Worm (Caenorhabditis elegans) whole organism, early embryonic: Measurements from ENCODE around the gene Y57A10C.1.

Experiments used
- B0310.2 ChIP-seq: sonication (generic microtip); optimal IDR thresholded peaks from 2 replicates; lab custom pipeline; 2016; ENCODE audit warnings: mild to moderate bottlenecking, missing genetic modification characterization, missing compliant biosample characterization
- F13C5.2 ChIP-seq: sonication (generic microtip); optimal IDR thresholded peaks from 2 replicates; lab custom pipeline; 2017; ENCODE audit warnings: mild to moderate bottlenecking, missing genetic modification characterization, inconsistent platforms, missing compliant biosample characterization
- aly-1 ChIP-seq: sonication (generic microtip); optimal IDR thresholded peaks from 2 replicates; lab custom pipeline; 2016; ENCODE audit warnings: missing genetic modification characterization, missing compliant biosample characterization
- ama-1 ChIP-seq: fragments of 150-350 bp; optimal IDR thresholded peaks from 2 replicates; lab custom pipeline; 2014
- ceh-13 ChIP-seq: fragments of 200-800 bp; sonication (Bioruptor generic); optimal IDR thresholded peaks from 2 replicates; lab custom pipeline; 2018; ENCODE audit warnings: mild to moderate bottlenecking, missing genetic modification characterization, missing compliant biosample characterization
- ceh-36 ChIP-seq: sonication (generic microtip); optimal IDR thresholded peaks from 2 replicates; lab custom pipeline; 2016; ENCODE audit warnings: missing genetic modification characterization, inconsistent platforms, missing compliant biosample characterization
- ets-7 ChIP-seq: sonication (generic microtip); optimal IDR thresholded peaks from 2 replicates; lab custom pipeline; 2016; ENCODE audit warnings: missing genotype, missing genetic modification characterization, missing compliant biosample characterization
- flt-1 ChIP-seq: fragments of 200-800 bp; sonication (Bioruptor generic); IDR thresholded peaks from 2 replicates; pipeline ENCODE4 v1.3.6; 2022; ENCODE audit warnings: missing genetic modification characterization, missing compliant biosample characterization
- hmbx-1 ChIP-seq: sonication (generic microtip); optimal IDR thresholded peaks from 2 replicates; lab custom pipeline; 2016; ENCODE audit warnings: mild to moderate bottlenecking, missing genetic modification characterization, missing compliant biosample characterization
- hmg-4 ChIP-seq: fragments of 200-800 bp; sonication (Bioruptor generic); optimal IDR thresholded peaks from 2 replicates; lab custom pipeline; 2018; ENCODE audit warnings: mild to moderate bottlenecking, missing genetic modification characterization, missing compliant biosample characterization
- hnd-1 ChIP-seq: sonication (generic microtip); optimal IDR thresholded peaks from 2 replicates; lab custom pipeline; 2016; ENCODE audit warnings: missing genetic modification characterization, missing compliant biosample characterization
- pes-1 ChIP-seq: fragments of 200-800 bp; sonication (Bioruptor generic); IDR thresholded peaks from 2 replicates; pipeline ENCODE4 v1.3.6; 2022; ENCODE audit warnings: missing genetic modification reagents, missing genetic modification characterization, missing compliant biosample characterization
- scrt-1 ChIP-seq: fragments of 200-800 bp; sonication (Bioruptor generic); IDR thresholded peaks from 2 replicates; pipeline ENCODE4 v1.3.6; 2022; ENCODE audit warnings: missing genetic modification characterization, missing compliant biosample characterization
- sea-1 ChIP-seq: fragments of 200-800 bp; sonication (Bioruptor generic); conservative IDR thresholded peaks from 2 replicates; pipeline ENCODE4 v1.3.6; 2022; ENCODE audit warnings: missing genetic modification characterization, missing compliant biosample characterization
- tbx-11 ChIP-seq: fragments of 200-800 bp; sonication (Bioruptor generic); IDR thresholded peaks from 2 replicates; pipeline ENCODE4 v1.3.6; 2022; ENCODE audit warnings: missing genetic modification characterization, missing compliant biosample characterization
- tbx-37 ChIP-seq: fragments of 200-800 bp; sonication (Bioruptor generic); conservative IDR thresholded peaks from 2 replicates; pipeline ENCODE4 v1.3.6; 2022; ENCODE audit warnings: missing genetic modification reagents, missing genetic modification characterization, missing compliant biosample characterization
- tra-4 ChIP-seq: sonication (generic microtip); optimal IDR thresholded peaks from 2 replicates; lab custom pipeline; 2017; ENCODE audit warnings: missing genetic modification characterization, missing compliant biosample characterization

The Y57A10C.1 gene

ce11 chrII:12432356-12432755 lies 20.0 kb upstream of the Y57A10C.1 start, which contains the start of gene dct-12:
TSS of gene dct-12 (minus strand) at chrII:12432456.
- no peak for TF ChIP-seq ama-1 (lab: Kevin White, UChicago)
- no peak for TF ChIP-seq tra-4 (tag; lab: Kevin White, UChicago)
- TF ChIP-seq tbx-37 (GFP tag; lab: Robert Waterston, UW) = no peak
- no peak for TF ChIP-seq ceh-13 (GFP tag; lab: Kevin White, UChicago)
- no peak for TF ChIP-seq flt-1 (GFP tag; lab: Robert Waterston, UW)
- no peak for TF ChIP-seq hmg-4 (GFP tag; lab: Kevin White, UChicago)
- no peak for TF ChIP-seq scrt-1 (GFP tag; lab: Robert Waterston, UW)
- no peak for TF ChIP-seq hnd-1 (tag; lab: Kevin White, UChicago)
- TF ChIP-seq tbx-11 (GFP tag; lab: Robert Waterston, UW) = no peak
- no peak for TF ChIP-seq B0310.2 (tag; lab: Kevin White, UChicago)

DNA sequence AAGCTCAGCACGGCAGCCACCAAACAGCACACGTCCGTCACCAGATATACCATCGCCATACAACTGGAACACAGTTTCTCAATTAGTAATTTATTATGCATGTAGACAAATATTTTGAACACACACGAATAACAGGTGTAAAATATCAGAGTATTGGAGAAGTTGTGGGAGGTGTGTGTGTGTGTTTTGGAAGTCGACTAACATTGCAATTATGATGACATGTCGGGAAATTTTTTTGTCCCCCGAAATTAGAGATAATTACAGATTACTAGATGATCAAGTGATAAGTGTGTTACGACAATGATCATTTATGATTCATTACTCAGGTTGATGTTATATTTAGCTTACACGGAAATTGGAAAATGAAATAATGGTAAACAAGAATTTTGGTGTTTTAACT lies 17.4 kb upstream of the Y57A10C.1 start, which contains the start of gene Y57A10C.8:
Gene Y57A10C.8, minus strand, starts transcription at position 101 of the 400 bp plus-strand sequence.
- TF ChIP-seq hnd-1 (tag; lab: Kevin White, UChicago) = no peak
- no peak for TF ChIP-seq tra-4 (tag; lab: Kevin White, UChicago)
- no peak for TF ChIP-seq ets-7
- no peak for TF ChIP-seq tbx-37 (GFP tag; lab: Robert Waterston, UW)
- TF ChIP-seq aly-1 (tag; lab: Kevin White, UChicago) = no peak
- no peak for TF ChIP-seq tbx-11 (GFP tag; lab: Robert Waterston, UW)
- no peak for TF ChIP-seq hmg-4 (GFP tag; lab: Kevin White, UChicago)
- TF ChIP-seq hmbx-1 (tag; lab: Kevin White, UChicago) = no peak
- no peak for TF ChIP-seq B0310.2 (tag; lab: Kevin White, UChicago)
- TF ChIP-seq pes-1 = no peak
- no peak for TF ChIP-seq ama-1 (lab: Kevin White, UChicago)

DNA sequence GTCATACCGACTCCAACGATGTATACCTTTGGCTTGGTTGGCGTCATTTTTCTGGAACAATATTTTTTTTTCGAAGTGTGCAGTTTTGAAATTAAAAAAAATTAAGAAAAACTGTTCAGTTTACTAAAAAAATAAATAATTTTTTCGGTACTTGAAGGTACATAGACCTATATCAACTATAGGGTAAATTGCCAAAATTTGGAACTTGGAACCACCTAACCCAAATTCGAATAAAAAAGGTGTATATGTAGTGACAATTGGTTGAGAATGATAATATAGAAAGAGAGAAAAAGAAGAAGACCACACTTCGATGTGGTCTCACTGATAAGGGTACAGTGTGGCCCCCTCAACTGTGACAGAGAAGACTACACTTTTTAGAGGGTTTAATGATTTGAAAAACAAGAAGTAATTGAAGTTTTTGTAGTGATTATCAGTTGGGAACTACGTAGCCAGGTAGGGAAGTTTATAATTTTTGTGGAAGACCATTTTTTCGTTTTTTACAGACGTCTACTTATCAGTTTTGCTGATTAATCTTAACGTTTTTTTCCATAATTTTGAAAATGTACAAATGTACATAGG lies 13.4 kb upstream of the Y57A10C.1 start, which contains the start of gene daf-22:
Gene daf-22, minus strand, starts transcription at position 51 of the 579 bp plus-strand sequence.
- no peak for TF ChIP-seq hnd-1 (tag; lab: Kevin White, UChicago)
- no peak for TF ChIP-seq hmbx-1 (tag; lab: Kevin White, UChicago)
- no peak for TF ChIP-seq ceh-36 (tag; lab: Kevin White, UChicago)
- no peak for TF ChIP-seq flt-1 (GFP tag; lab: Robert Waterston, UW)
- no peak for TF ChIP-seq tbx-37 (GFP tag; lab: Robert Waterston, UW)
- no peak for TF ChIP-seq F13C5.2 (tag; lab: Kevin White, UChicago)
- no peak for TF ChIP-seq sea-1 (GFP tag; lab: Robert Waterston, UW)

DNA sequence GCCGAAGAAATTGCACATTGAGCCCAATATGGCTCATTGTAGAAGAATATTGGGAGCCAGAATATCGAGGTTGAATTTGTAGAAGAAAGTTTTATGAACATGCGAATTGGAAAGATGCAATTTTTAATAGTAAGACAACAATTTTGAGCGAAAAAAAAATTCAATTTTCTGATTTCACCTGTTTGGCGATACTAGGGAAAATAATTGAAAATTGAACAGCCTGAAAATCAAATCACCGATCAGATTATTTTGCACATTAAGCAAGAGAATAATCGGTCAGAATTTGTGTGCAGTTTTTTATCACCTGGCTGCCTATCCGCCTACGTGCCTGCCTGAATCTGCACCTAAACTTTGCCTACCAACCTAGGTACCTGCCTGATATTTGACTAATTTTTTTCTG lies 8.2 kb upstream of the Y57A10C.1 start, which contains the start of gene sre-26:
Gene sre-26, minus strand, starts transcription at position 101 of the 400 bp plus-strand sequence.
- TF ChIP-seq aly-1 (tag; lab: Kevin White, UChicago) = no peak
- TF ChIP-seq B0310.2 (tag; lab: Kevin White, UChicago) = no peak
- TF ChIP-seq scrt-1 (GFP tag; lab: Robert Waterston, UW) = no peak
- no peak for TF ChIP-seq hnd-1 (tag; lab: Kevin White, UChicago)
- no peak for TF ChIP-seq F13C5.2 (tag; lab: Kevin White, UChicago)
- TF ChIP-seq flt-1 (GFP tag; lab: Robert Waterston, UW) = no peak
- TF ChIP-seq ets-7 = no peak
- TF ChIP-seq pes-1 = no peak

ce11 chrII:12417996-12418395 lies 5.7 kb upstream of the Y57A10C.1 start:
- TF ChIP-seq ceh-36 (tag; lab: Kevin White, UChicago) (no peak), pes-1 (no peak), hmbx-1 (tag; lab: Kevin White, UChicago) (no peak), flt-1 (GFP tag; lab: Robert Waterston, UW) (no peak), tbx-11 (GFP tag; lab: Robert Waterston, UW) (no peak), tra-4 (tag; lab: Kevin White, UChicago) (no peak), ama-1 (lab: Kevin White, UChicago) (no peak), sea-1 (GFP tag; lab: Robert Waterston, UW) (no peak), aly-1 (tag; lab: Kevin White, UChicago) (no peak), F13C5.2 (tag; lab: Kevin White, UChicago) (no peak), ets-7 (no peak), hnd-1 (tag; lab: Kevin White, UChicago) (no peak)

ce11 chrII:12417514-12417913 lies 5.2 kb upstream of the Y57A10C.1 start, which contains the start of gene sre-27:
TSS of gene sre-27 (minus strand) at chrII:12417614.
- TF ChIP-seq ceh-36 (tag; lab: Kevin White, UChicago) = no peak
- no peak for TF ChIP-seq tbx-11 (GFP tag; lab: Robert Waterston, UW)
- no peak for TF ChIP-seq hmbx-1 (tag; lab: Kevin White, UChicago)
- TF ChIP-seq scrt-1 (GFP tag; lab: Robert Waterston, UW) = no peak
- TF ChIP-seq flt-1 (GFP tag; lab: Robert Waterston, UW) = no peak
- TF ChIP-seq pes-1 = no peak
- no peak for TF ChIP-seq ets-7
- TF ChIP-seq ceh-13 (GFP tag; lab: Kevin White, UChicago) = no peak
- no peak for TF ChIP-seq hnd-1 (tag; lab: Kevin White, UChicago)
- no peak for TF ChIP-seq tra-4 (tag; lab: Kevin White, UChicago)
- no peak for TF ChIP-seq tbx-37 (GFP tag; lab: Robert Waterston, UW)
- no peak for TF ChIP-seq F13C5.2 (tag; lab: Kevin White, UChicago)

DNA sequence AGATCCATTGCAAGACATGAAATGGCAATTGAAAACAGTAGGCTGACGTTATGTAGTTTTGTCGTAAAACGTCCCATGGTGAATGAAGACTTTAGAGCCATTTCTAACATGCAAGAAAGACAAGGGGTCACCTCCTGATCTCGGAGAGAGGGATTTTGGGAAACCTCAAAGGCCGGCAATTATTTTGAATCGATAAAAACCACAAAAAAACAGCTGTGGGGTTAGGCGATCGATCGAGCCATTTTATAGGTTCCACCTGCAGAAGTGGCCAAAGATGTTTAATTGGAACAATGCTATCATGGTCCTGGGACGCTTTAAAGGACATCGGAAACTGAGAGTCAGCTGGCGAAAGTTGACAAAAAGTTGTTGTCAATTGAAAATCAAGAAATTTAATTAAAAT lies 2.5 kb upstream of the Y57A10C.1 start, which contains the start of gene Y57A10C.11:
Gene Y57A10C.11, minus strand, starts transcription at position 101 of the 400 bp plus-strand sequence.
- no peak for TF ChIP-seq pes-1
- no peak for TF ChIP-seq ets-7
- no peak for TF ChIP-seq B0310.2 (tag; lab: Kevin White, UChicago)
- TF ChIP-seq hmg-4 (GFP tag; lab: Kevin White, UChicago) = no peak
- no peak for TF ChIP-seq flt-1 (GFP tag; lab: Robert Waterston, UW)
- no peak for TF ChIP-seq tra-4 (tag; lab: Kevin White, UChicago)
- TF ChIP-seq F13C5.2 (tag; lab: Kevin White, UChicago) = no peak
- TF ChIP-seq hnd-1 (tag; lab: Kevin White, UChicago) = no peak
- TF ChIP-seq hmbx-1 (tag; lab: Kevin White, UChicago) = no peak
- TF ChIP-seq tbx-37 (GFP tag; lab: Robert Waterston, UW) = no peak
- no peak for TF ChIP-seq aly-1 (tag; lab: Kevin White, UChicago)
- no peak for TF ChIP-seq ama-1 (lab: Kevin White, UChicago)
- TF ChIP-seq sea-1 (GFP tag; lab: Robert Waterston, UW) = no peak
- TF ChIP-seq ceh-36 (tag; lab: Kevin White, UChicago) = no peak
- no peak for TF ChIP-seq scrt-1 (GFP tag; lab: Robert Waterston, UW)
- no peak for TF ChIP-seq tbx-11 (GFP tag; lab: Robert Waterston, UW)
- no peak for TF ChIP-seq ceh-13 (GFP tag; lab: Kevin White, UChicago)
